Worm (Caenorhabditis elegans): Measurements from ENCODE around the gene tab-1.
A peak's percentile ranks its signal among the peaks of the same experiment; 100 is the strongest.

ce11 chrII:6822347-6822746, 19.2 kb downstream of the tab-1 start:
- TF ChIP-seq him-1 (tag; optimal IDR thresholded peaks at IDR 0.05) (peak; percentile 5), dao-5 (tag; optimal IDR thresholded peaks at IDR 0.05) (no peak), W03F9.2 (tag; optimal IDR thresholded peaks at IDR 0.05) (no peak)
